Fruit fly (Drosophila melanogaster): ENCODE data around the gene CCKLR-17D1.

Gene CCKLR-17D1

dm6 chrX:18739795-18740194, 13.4 kb upstream of the CCKLR-17D1 start, which contains the start of gene CG6873:
TSS of gene CG6873 (minus strand) at chrX:18739895.
- TF ChIP-seq CG7045 (GFP tag; optimal IDR thresholded peaks at IDR 0.05), result no peak
- TF ChIP-seq CG1620 (GFP tag; optimal IDR thresholded peaks at IDR 0.05), result no peak
- TF ChIP-seq CG12768 (GFP tag; optimal IDR thresholded peaks at IDR 0.05), result no peak
- TF ChIP-seq CG11617 (GFP tag; optimal IDR thresholded peaks at IDR 0.05), result no peak
- TF ChIP-seq kay (GFP tag; ENCODE audit: borderline replicate concordance), result no peak
- no peak for TF ChIP-seq bab1 (GFP tag; optimal IDR thresholded peaks at IDR 0.05)
- no peak for TF ChIP-seq CG33017 (tag; optimal IDR thresholded peaks at IDR 0.05)
- TF ChIP-seq Mnt (GFP tag; optimal IDR thresholded peaks at IDR 0.05), result no peak

- TF ChIP-seq Hr96 (GFP tag; optimal IDR thresholded peaks at IDR 0.05) (no peak), Crg-1 (GFP tag; optimal IDR thresholded peaks at IDR 0.05) (no peak)
Measured at dm6 chrX:18725572-18725971, 800 bp downstream of the CCKLR-17D1 start, which contains the start of gene CG42302. TSS of gene CG42302 (minus strand) at chrX:18725672.

dm6 chrX:18709565-18709964, 16.8 kb downstream of the CCKLR-17D1 start, which contains the start of gene Cyp308a1:
TSS of gene Cyp308a1 (plus strand) at chrX:18709865.
- TF ChIP-seq CG33017 (tag; optimal IDR thresholded peaks at IDR 0.05) (no peak), toe (GFP tag; optimal IDR thresholded peaks at IDR 0.05) (no peak), Mnt (GFP tag; optimal IDR thresholded peaks at IDR 0.05) (no peak), CG7045 (GFP tag; optimal IDR thresholded peaks at IDR 0.05) (no peak), cnc (optimal IDR thresholded peaks at IDR 0.05) (no peak), CG1620 (GFP tag; optimal IDR thresholded peaks at IDR 0.05) (no peak), CG12768 (GFP tag; optimal IDR thresholded peaks at IDR 0.05) (no peak), tj (GFP tag; optimal IDR thresholded peaks at IDR 0.05) (no peak), pad (GFP tag; optimal IDR thresholded peaks at IDR 0.05) (no peak), CG7101 (tag; optimal IDR thresholded peaks at IDR 0.05) (no peak), Clk (GFP tag; optimal IDR thresholded peaks at IDR 0.05) (no peak), CG5204 (GFP tag; optimal IDR thresholded peaks at IDR 0.05) (no peak)

- TF ChIP-seq tj (GFP tag; optimal IDR thresholded peaks at IDR 0.05) (no peak), CG14711 (tag; optimal IDR thresholded peaks at IDR 0.05) (no peak), CG7045 (GFP tag; optimal IDR thresholded peaks at IDR 0.05) (no peak), Crg-1 (GFP tag; optimal IDR thresholded peaks at IDR 0.05) (no peak), Clk (GFP tag; optimal IDR thresholded peaks at IDR 0.05) (no peak), toe (GFP tag; optimal IDR thresholded peaks at IDR 0.05) (no peak), cnc (optimal IDR thresholded peaks at IDR 0.05) (no peak), CG1620 (GFP tag; optimal IDR thresholded peaks at IDR 0.05) (no peak), cic (GFP tag; optimal IDR thresholded peaks at IDR 0.05) (no peak), ovo (GFP tag; optimal IDR thresholded peaks at IDR 0.05) (no peak), CG5204 (GFP tag; optimal IDR thresholded peaks at IDR 0.05) (no peak), Mnt (GFP tag; optimal IDR thresholded peaks at IDR 0.05) (no peak), CG11617 (GFP tag; optimal IDR thresholded peaks at IDR 0.05) (no peak), Hr96 (GFP tag; optimal IDR thresholded peaks at IDR 0.05) (no peak)
Measured at dm6 chrX:18703875-18704274, 22.5 kb downstream of the CCKLR-17D1 start.

dm6 chrX:18702245-18702644, 24.1 kb downstream of the CCKLR-17D1 start:
- TF ChIP-seq Crg-1 (GFP tag; optimal IDR thresholded peaks at IDR 0.05) (no peak), tj (GFP tag; optimal IDR thresholded peaks at IDR 0.05) (peak; percentile 63)

dm6 chrX:18701752-18702151, 24.6 kb downstream of the CCKLR-17D1 start:
- TF ChIP-seq Clk (GFP tag; optimal IDR thresholded peaks at IDR 0.05) (no peak), CG7045 (GFP tag; optimal IDR thresholded peaks at IDR 0.05) (no peak), CG7101 (tag; optimal IDR thresholded peaks at IDR 0.05) (no peak), CG33017 (tag; optimal IDR thresholded peaks at IDR 0.05) (no peak), CG5204 (GFP tag; optimal IDR thresholded peaks at IDR 0.05) (no peak), CG1620 (GFP tag; optimal IDR thresholded peaks at IDR 0.05) (no peak), Crg-1 (GFP tag; optimal IDR thresholded peaks at IDR 0.05) (no peak), CG14711 (tag; optimal IDR thresholded peaks at IDR 0.05) (no peak), cnc (optimal IDR thresholded peaks at IDR 0.05) (no peak), toe (GFP tag; optimal IDR thresholded peaks at IDR 0.05) (no peak), Mnt (GFP tag; optimal IDR thresholded peaks at IDR 0.05) (no peak), kay (GFP tag; ENCODE audit: borderline replicate concordance) (no peak)

- TF ChIP-seq CG11617 (GFP tag; optimal IDR thresholded peaks at IDR 0.05) (no peak), pad (GFP tag; optimal IDR thresholded peaks at IDR 0.05) (no peak), CG5204 (GFP tag; optimal IDR thresholded peaks at IDR 0.05) (no peak), toe (GFP tag; optimal IDR thresholded peaks at IDR 0.05) (no peak), CG12768 (GFP tag; optimal IDR thresholded peaks at IDR 0.05) (no peak), ovo (GFP tag; optimal IDR thresholded peaks at IDR 0.05) (no peak), Clk (GFP tag; optimal IDR thresholded peaks at IDR 0.05) (no peak), CG1620 (GFP tag; optimal IDR thresholded peaks at IDR 0.05) (no peak), Crg-1 (GFP tag; optimal IDR thresholded peaks at IDR 0.05) (no peak), Mnt (GFP tag; optimal IDR thresholded peaks at IDR 0.05) (no peak), CG7045 (GFP tag; optimal IDR thresholded peaks at IDR 0.05) (no peak), cnc (optimal IDR thresholded peaks at IDR 0.05) (no peak)
Measured at dm6 chrX:18700586-18700985, 25.8 kb downstream of the CCKLR-17D1 start.

Measured in whole organism, adult.